Worm (Caenorhabditis elegans) whole organism, L2 larva: ENCODE measurements around the gene E02C12.12.

ENCODE experiments used
- alr-1 ChIP-seq: fragments of 150-350 bp; optimal IDR thresholded peaks from 2 replicates; lab custom pipeline; 2014; ENCODE audit warnings: missing biosample characterization, missing genetic modification characterization
- aly-2 ChIP-seq: fragments of 150-350 bp; optimal IDR thresholded peaks from 2 replicates; lab custom pipeline; 2014; ENCODE audit warnings: missing biosample characterization, missing genetic modification characterization
- ama-1 ChIP-seq: fragments of 150-350 bp; optimal IDR thresholded peaks from 2 replicates; lab custom pipeline; 2018; ENCODE audit warnings: inconsistent platforms
- egl-27 ChIP-seq: sonication (generic microtip); optimal IDR thresholded peaks from 3 replicates; lab custom pipeline; 2017; ENCODE audit warnings: missing biosample characterization, missing genetic modification reagents, missing genetic modification characterization
- lin-39 ChIP-seq: fragments of 150-350 bp; optimal IDR thresholded peaks from 2 replicates; lab custom pipeline; 2014; ENCODE audit warnings: missing biosample characterization, missing genetic modification reagents, missing genetic modification characterization
- lsy-2 ChIP-seq, 2 experiments: fragments of 150-350 bp in 1 of 2; sonication (generic microtip) in 1 of 2; optimal IDR thresholded peaks; 2 replicates each; lab custom pipeline; 2014 to 2017; ENCODE audit warnings: missing biosample characterization in 2 of 2, missing genetic modification characterization in 2 of 2
- nhr-129 ChIP-seq: fragments of 150-350 bp; optimal IDR thresholded peaks from 2 replicates; lab custom pipeline; 2014; ENCODE audit warnings: missing biosample characterization, missing genetic modification characterization
- nhr-237 ChIP-seq: fragments of 150-350 bp; optimal IDR thresholded peaks from 2 replicates; lab custom pipeline; 2014; ENCODE audit warnings: missing biosample characterization, missing genetic modification characterization
- nhr-77 ChIP-seq: fragments of 150-350 bp; optimal IDR thresholded peaks from 2 replicates; lab custom pipeline; 2014; ENCODE audit warnings: missing biosample characterization, missing genetic modification characterization
- sma-9 ChIP-seq, 2 experiments: fragments of 150-350 bp in 1 of 2; sonication (generic microtip) in 1 of 2; optimal IDR thresholded peaks; 2 replicates each; lab custom pipeline; 2014 to 2016; ENCODE audit warnings: missing genetic modification characterization in 2 of 2, mild to moderate bottlenecking in 1 of 2, missing biosample characterization in 1 of 2, missing compliant biosample characterization in 1 of 2, missing genetic modification reagents in 1 of 2, moderate library complexity in 1 of 2

DNA sequence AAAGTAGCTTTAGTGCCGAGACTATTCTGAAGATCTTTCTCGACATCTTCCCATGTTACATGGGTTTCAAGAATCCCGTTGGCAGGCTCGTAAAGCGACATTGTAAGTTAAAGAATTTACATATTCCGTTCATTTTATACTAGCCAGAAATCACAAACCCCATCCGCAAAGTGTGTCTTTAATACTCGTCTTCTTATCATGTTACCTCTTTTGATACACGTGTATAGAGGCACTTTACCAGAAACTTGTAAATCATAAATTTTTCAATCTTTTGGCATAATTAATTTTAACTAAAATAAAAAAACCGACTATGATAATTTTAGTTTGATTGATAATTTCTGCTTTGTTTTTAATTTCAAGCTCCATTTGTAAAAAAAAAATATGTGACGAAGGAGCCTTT, 11.1 kb downstream of the E02C12.12 start, which contains the start of gene E02C12.6:
- TF ChIP-seq nhr-129 (tag; lab: Kevin White, UChicago), result no peak
- no peak for TF ChIP-seq lsy-2 (tag; optimal IDR thresholded peaks at IDR 0.05; lab: Kevin White, UChicago)
- TF ChIP-seq ama-1 (lab: Kevin White, UChicago), result no peak
- TF ChIP-seq aly-2 (tag; lab: Kevin White, UChicago), result no peak
- no peak for TF ChIP-seq nhr-77
- TF ChIP-seq lin-39 (tag; lab: Kevin White, UChicago), result no peak
- no peak for TF ChIP-seq nhr-237 (tag; lab: Kevin White, UChicago)
- no peak for TF ChIP-seq alr-1 (tag; lab: Kevin White, UChicago)
- no peak for TF ChIP-seq egl-27
- no peak for TF ChIP-seq sma-9 (GFP tag; optimal IDR thresholded peaks at IDR 0.05; lab: Kevin White, UChicago)
- no peak for TF ChIP-seq sma-9 (tag; optimal IDR thresholded peaks at IDR 0.05; lab: Kevin White, UChicago)
